Worm (Caenorhabditis elegans): ENCODE data around the gene vps-15.

The vps-15 gene

ce11 chrII:11880456-11881353, 34.9 kb downstream of the vps-15 start (continued):
- TF ChIP-seq ceh-88 (GFP tag; IDR thresholded peaks at IDR 0.05) (no peak), lin-15B (tag; optimal IDR thresholded peaks at IDR 0.05) (no peak), pax-3 (tag; optimal IDR thresholded peaks at IDR 0.05) (no peak), sup-37 (GFP tag; optimal IDR thresholded peaks at IDR 0.05) (no peak), rnt-1 (tag; optimal IDR thresholded peaks at IDR 0.05) (peak; percentile 12), elt-3 (tag; optimal IDR thresholded peaks at IDR 0.05) (peak in 1 of 6 experiments; percentile 9), pqm-1 (tag; optimal IDR thresholded peaks at IDR 0.05) (no peak), nhr-28 (tag; optimal IDR thresholded peaks at IDR 0.05) (no peak)

ce11 chrII:11879784-11880183, 35.9 kb downstream of the vps-15 start:
- no peak for TF ChIP-seq nhr-76 (tag; optimal IDR thresholded peaks at IDR 0.05)
- TF ChIP-seq aly-2 (tag; optimal IDR thresholded peaks at IDR 0.05): no peak
- TF ChIP-seq nhr-237 (tag; optimal IDR thresholded peaks at IDR 0.05): no peak
- TF ChIP-seq nhr-12 (tag; optimal IDR thresholded peaks at IDR 0.05): no peak
- no peak for TF ChIP-seq mdl-1 (tag; optimal IDR thresholded peaks at IDR 0.05)
- TF ChIP-seq lsy-2 (tag; optimal IDR thresholded peaks at IDR 0.05): no peak
- TF ChIP-seq unc-30 (tag; optimal IDR thresholded peaks at IDR 0.05): no peak
- no peak for TF ChIP-seq nhr-11 (tag; optimal IDR thresholded peaks at IDR 0.05)
- no peak for TF ChIP-seq nhr-71 (tag; optimal IDR thresholded peaks at IDR 0.05)
- no peak for TF ChIP-seq lin-15B (tag; optimal IDR thresholded peaks at IDR 0.05)
- TF ChIP-seq ceh-90 (tag; optimal IDR thresholded peaks at IDR 0.05): no peak
- TF ChIP-seq grh-1 (GFP tag; IDR thresholded peaks at IDR 0.05): no peak
- TF ChIP-seq C04F5.9 (tag; optimal IDR thresholded peaks at IDR 0.05): no peak
- no peak for TF ChIP-seq ces-1 (GFP tag; optimal IDR thresholded peaks at IDR 0.05)
- TF ChIP-seq skn-1 (tag; optimal IDR thresholded peaks at IDR 0.05): no peak
- no peak for TF ChIP-seq fkh-4 (tag; optimal IDR thresholded peaks at IDR 0.05; ENCODE audit: borderline replicate concordance)
- TF ChIP-seq jun-1 (tag; optimal IDR thresholded peaks at IDR 0.05): no peak
- TF ChIP-seq lin-39 (tag; optimal IDR thresholded peaks at IDR 0.05): no peak

ce11 chrII:11874674-11875198, 40.9 kb downstream of the vps-15 start, which contains the start of the genes npp-3 and top-2:
TSS of gene npp-3 (minus strand) at chrII:11874788.
TSS of gene top-2 (plus strand) at chrII:11875148.
- peak; percentile 94 for TF ChIP-seq lin-14 (GFP tag; optimal IDR thresholded peaks at IDR 0.05)
- peak; percentile 95 for TF ChIP-seq tbx-2 (tag; optimal IDR thresholded peaks at IDR 0.05)
- TF ChIP-seq ama-1 (optimal IDR thresholded peaks at IDR 0.05): no peak
- TF ChIP-seq ztf-11 (tag; optimal IDR thresholded peaks at IDR 0.05): peak in 1 of 2 experiments; percentile 63
- no peak for TF ChIP-seq ets-5 (GFP tag; IDR thresholded peaks at IDR 0.05)
- TF ChIP-seq sup-37 (GFP tag; optimal IDR thresholded peaks at IDR 0.05): peak; percentile 24
- TF ChIP-seq nhr-237 (tag; optimal IDR thresholded peaks at IDR 0.05): peak; percentile 73
- peak; percentile 80; the same call in 1 of the 2 replicates for TF ChIP-seq mab-9 (GFP tag; IDR thresholded peaks at IDR 0.05)
- no peak for TF ChIP-seq sptf-1 (tag; optimal IDR thresholded peaks at IDR 0.05)
- no peak for TF ChIP-seq hlh-17 (GFP tag; optimal IDR thresholded peaks at IDR 0.05; ENCODE audit: borderline replicate concordance)
- TF ChIP-seq efl-1 (optimal IDR thresholded peaks at IDR 0.05): peak; percentile 98 to 99
- TF ChIP-seq efl-1 (GFP tag; optimal IDR thresholded peaks at IDR 0.05 in 1 of 2): peak; percentile 99 to 100
- peak; percentile 95 for TF ChIP-seq fkh-8 (tag; optimal IDR thresholded peaks at IDR 0.05)
- TF ChIP-seq hpl-2 (GFP tag; optimal IDR thresholded peaks at IDR 0.05): peak; percentile 27
- TF ChIP-seq unc-130 (tag; optimal IDR thresholded peaks at IDR 0.05): peak; percentile 94
- TF ChIP-seq swsn-7 (tag; optimal IDR thresholded peaks at IDR 0.05): peak; percentile 94
- peak; percentile 94 for TF ChIP-seq lin-15B (tag; optimal IDR thresholded peaks at IDR 0.05)
- TF ChIP-seq lin-39 (tag; optimal IDR thresholded peaks at IDR 0.05): peak; percentile 83
- TF ChIP-seq lir-3 (tag; optimal IDR thresholded peaks at IDR 0.05; ENCODE audit: poor library complexity): peak; percentile 85
- peak; percentile 89 for TF ChIP-seq egl-13 (tag; optimal IDR thresholded peaks at IDR 0.05)
- TF ChIP-seq nhr-20 (tag; optimal IDR thresholded peaks at IDR 0.05): peak; percentile 92
- peak; percentile 36 for TF ChIP-seq nhr-76 (tag; optimal IDR thresholded peaks at IDR 0.05)
- TF ChIP-seq nhr-77 (tag; optimal IDR thresholded peaks at IDR 0.05): peak; percentile 92
- peak; percentile 92 for TF ChIP-seq fkh-10 (GFP tag; optimal IDR thresholded peaks at IDR 0.05)
- peak; percentile 94 for TF ChIP-seq nhr-19 (GFP tag; conservative IDR thresholded peaks at IDR 0.05)
- TF ChIP-seq pax-3 (tag; optimal IDR thresholded peaks at IDR 0.05): peak; percentile 88
- peak; percentile 95 for TF ChIP-seq unc-86 (tag; optimal IDR thresholded peaks at IDR 0.05)
- TF ChIP-seq mdl-1 (tag; optimal IDR thresholded peaks at IDR 0.05): peak in 1 of 2 experiments; percentile 83
- TF ChIP-seq rnt-1 (tag; optimal IDR thresholded peaks at IDR 0.05): peak; percentile 94
- TF ChIP-seq C04F5.9 (tag; optimal IDR thresholded peaks at IDR 0.05): peak; percentile 89
- no peak for TF ChIP-seq tlp-1 (tag; optimal IDR thresholded peaks at IDR 0.05)

All from whole organism, L1 larva.